Worm (Caenorhabditis elegans): ENCODE data around the gene ceh-51.
"Not testable (repeated sequence)": the region's sequence is repeated elsewhere in the genome, so short reads cannot be mapped to it uniquely, and the experiment has no call there.

DNA sequence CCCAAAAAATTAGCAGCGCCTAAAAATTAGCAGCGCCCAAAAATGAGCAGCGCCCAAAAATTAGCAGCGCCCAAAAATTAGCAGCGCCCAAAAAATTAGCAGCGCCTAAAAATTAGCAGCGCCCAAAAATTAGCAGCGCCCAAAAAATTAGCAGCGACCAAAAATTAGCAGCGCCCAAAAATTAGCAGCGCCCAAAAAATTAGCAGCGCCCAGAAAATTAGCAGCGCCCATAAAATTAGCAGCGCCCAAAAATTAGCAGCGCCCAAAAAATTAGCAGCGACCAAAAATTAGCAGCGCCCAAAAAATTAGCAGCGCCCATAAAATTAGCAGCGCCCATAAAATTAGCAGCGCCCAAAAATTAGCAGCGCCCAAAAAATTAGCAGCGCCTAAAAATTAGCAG is 9.1 kb downstream of the ceh-51 start:
- TF ChIP-seq rnt-1 (tag; optimal IDR thresholded peaks at IDR 0.05); madf-2 (tag; optimal IDR thresholded peaks at IDR 0.05); hlh-30 (tag; optimal IDR thresholded peaks at IDR 0.05; ENCODE audit: insufficient read depth); pqm-1 (tag; optimal IDR thresholded peaks at IDR 0.05); ets-4 (tag; optimal IDR thresholded peaks at IDR 0.05); pax-1 (tag; optimal IDR thresholded peaks at IDR 0.05); nhr-11 (tag; optimal IDR thresholded peaks at IDR 0.05); K09A11.1 (tag; optimal IDR thresholded peaks at IDR 0.05; ENCODE audit: insufficient read depth); unc-42 (tag; optimal IDR thresholded peaks at IDR 0.05); ceh-18 (tag; optimal IDR thresholded peaks at IDR 0.05); ama-1 (optimal IDR thresholded peaks at IDR 0.05); elt-4 (tag; optimal IDR thresholded peaks at IDR 0.05); C08G9.2 (tag; optimal IDR thresholded peaks at IDR 0.05): not testable (repeated sequence)

All from whole organism, late embryonic.